Worm (Caenorhabditis elegans) whole organism, young adult: ENCODE measurements around the gene srw-17.

Experiments used
- K12H6.12 ChIP-seq: fragments of 200-800 bp; sonication (Bioruptor generic); optimal IDR thresholded peaks from 2 replicates; lab custom pipeline; 2018; ENCODE audit warnings: mild to moderate bottlenecking, missing genetic modification characterization, missing compliant biosample characterization
- athp-1 ChIP-seq: sonication (generic microtip); optimal IDR thresholded peaks from 2 replicates; lab custom pipeline; 2017; ENCODE audit warnings: mild to moderate bottlenecking, missing genetic modification characterization, missing compliant biosample characterization
- die-1 ChIP-seq: sonication (generic microtip); optimal IDR thresholded peaks from 2 replicates; lab custom pipeline; 2016; ENCODE audit warnings: missing genotype, mild to moderate bottlenecking, missing genetic modification characterization, missing compliant biosample characterization
- snpc-4 ChIP-seq, 5 experiments: fragments of 150-350 bp in 1 of 5; sonication (generic microtip) in 4 of 5; optimal IDR thresholded peaks; 2 replicates each; lab custom pipeline; 2014 to 2018; ENCODE audit warnings: missing genetic modification characterization in 5 of 5, missing biosample characterization in 3 of 5, antibody characterized with exemption in 2 of 5, mild to moderate bottlenecking in 2 of 5, missing compliant biosample characterization in 2 of 5, missing genotype in 2 of 5, moderate library complexity in 2 of 5, missing genetic modification reagents in 1 of 5

DNA sequence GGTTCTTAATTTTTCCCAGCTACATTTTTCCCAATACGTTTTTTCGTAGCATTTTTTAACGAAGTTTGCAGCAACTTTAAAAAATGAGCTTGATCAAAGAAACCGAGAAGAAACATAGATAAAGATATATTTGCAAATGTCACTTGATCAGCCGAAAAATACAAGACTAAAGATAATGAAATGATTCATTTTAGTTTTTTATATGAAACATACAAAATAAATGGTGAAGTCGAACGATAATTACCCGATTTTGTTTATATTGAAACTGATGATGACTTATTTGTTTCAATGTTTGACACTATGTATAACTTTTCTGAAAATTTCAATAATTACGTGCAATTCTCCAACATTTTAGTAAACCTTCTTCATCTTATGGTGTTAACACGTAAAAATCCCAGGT is 8.5 kb downstream of the srw-17 start, which contains the start of gene srw-22:
- TF ChIP-seq K12H6.12 (tag; lab: Kevin White, UChicago) (no peak), snpc-4 (GFP tag; optimal IDR thresholded peaks at IDR 0.05; lab: Kevin White, UChicago) (no peak), snpc-4 (tag; optimal IDR thresholded peaks at IDR 0.05; lab: Kevin White, UChicago) (no peak), athp-1 (tag; lab: Kevin White, UChicago) (no peak), die-1 (tag; lab: Kevin White, UChicago) (no peak)
